Worm (Caenorhabditis elegans) whole organism, L2 larva: ENCODE results near the gene ZC404.1.

ENCODE experiments used
- R02D3.7 ChIP-seq: fragments of 150-350 bp; optimal IDR thresholded peaks from 2 replicates; lab custom pipeline; 2014; ENCODE audit warnings: missing biosample characterization, missing genetic modification characterization
- aly-2 ChIP-seq: fragments of 150-350 bp; optimal IDR thresholded peaks from 2 replicates; lab custom pipeline; 2014; ENCODE audit warnings: missing biosample characterization, missing genetic modification characterization
- crh-2 ChIP-seq: sonication (generic microtip); optimal IDR thresholded peaks from 2 replicates; lab custom pipeline; 2017; ENCODE audit warnings: missing biosample characterization, missing genetic modification characterization
- fos-1 ChIP-seq: fragments of 150-350 bp; optimal IDR thresholded peaks from 2 replicates; lab custom pipeline; 2014; ENCODE audit warnings: missing biosample characterization, missing genetic modification characterization
- lin-13 ChIP-seq: fragments of 150-350 bp; optimal IDR thresholded peaks from 2 replicates; lab custom pipeline; 2014; ENCODE audit warnings: missing biosample characterization, missing genetic modification reagents, missing genetic modification characterization
- nhr-129 ChIP-seq: fragments of 150-350 bp; optimal IDR thresholded peaks from 2 replicates; lab custom pipeline; 2014; ENCODE audit warnings: missing biosample characterization, missing genetic modification characterization
- nhr-77 ChIP-seq: fragments of 150-350 bp; optimal IDR thresholded peaks from 2 replicates; lab custom pipeline; 2014; ENCODE audit warnings: missing biosample characterization, missing genetic modification characterization
- skn-1 ChIP-seq: sonication (generic microtip); optimal IDR thresholded peaks from 2 replicates; lab custom pipeline; 2017; ENCODE audit warnings: missing biosample characterization, missing genetic modification characterization
- snpc-4 ChIP-seq: fragments of 150-350 bp; optimal IDR thresholded peaks from 2 replicates; lab custom pipeline; 2014; ENCODE audit warnings: missing biosample characterization, missing genetic modification characterization
- zag-1 ChIP-seq: fragments of 150-350 bp; optimal IDR thresholded peaks from 2 replicates; lab custom pipeline; 2014; ENCODE audit warnings: missing biosample characterization, missing genetic modification characterization
- ztf-4 ChIP-seq: fragments of 150-350 bp; optimal IDR thresholded peaks from 2 replicates; lab custom pipeline; 2014; ENCODE audit warnings: missing biosample characterization, missing genetic modification characterization

ce11 chrV:6796264-6796663 lies 2.3 kb downstream of the ZC404.1 start:
- TF ChIP-seq nhr-77 (tag; lab: Kevin White, UChicago) (no peak), nhr-129 (tag; lab: Kevin White, UChicago) (no peak), fos-1 (tag; lab: Kevin White, UChicago) (no peak), R02D3.7 (tag; lab: Kevin White, UChicago) (no peak), ztf-4 (no peak), crh-2 (tag; lab: Kevin White, UChicago) (peak; percentile 83), zag-1 (tag; lab: Kevin White, UChicago) (no peak), aly-2 (tag; lab: Kevin White, UChicago) (no peak), skn-1 (tag; lab: Kevin White, UChicago) (no peak), snpc-4 (no peak), lin-13 (no peak)
